Fruit fly (Drosophila melanogaster) whole organism, prepupa: ENCODE data around the gene CG14017.

Source experiments
- CG11294 ChIP-seq: fragments of 200-800 bp; sonication (Bioruptor generic); IDR thresholded peaks from 2 replicates; pipeline ENCODE4 v1.3.6; 2022; ENCODE audit warnings: missing biosample characterization, missing genetic modification characterization
- CG16779 ChIP-seq: fragments of 200-800 bp; sonication (Bioruptor generic); optimal IDR thresholded peaks from 3 replicates; lab custom pipeline; 2017; ENCODE audit warnings: missing biosample characterization, mild to moderate bottlenecking, missing genetic modification characterization
- CG6276 ChIP-seq: fragments of 200-800 bp; sonication (Bioruptor generic); optimal IDR thresholded peaks from 2 replicates; lab custom pipeline; 2017; ENCODE audit warnings: missing biosample characterization, mild to moderate bottlenecking, missing genetic modification characterization
- CG9139 ChIP-seq: fragments of 200-800 bp; sonication (Bioruptor generic); optimal IDR thresholded peaks from 3 replicates; lab custom pipeline; 2017; ENCODE audit warnings: missing biosample characterization, mild to moderate bottlenecking, missing genetic modification characterization
- Gug ChIP-seq: fragments of 200-800 bp; sonication (Bioruptor generic); IDR thresholded peaks from 2 replicates; pipeline ENCODE4 v1.3.6; 2022; ENCODE audit warnings: missing biosample characterization, missing genetic modification characterization
- Sox102F ChIP-seq: fragments of 200-800 bp; sonication (Bioruptor generic); optimal IDR thresholded peaks from 2 replicates; lab custom pipeline; 2016; ENCODE audit warnings: missing biosample characterization, mild to moderate bottlenecking, missing genetic modification characterization
- acj6 ChIP-seq: fragments of 200-800 bp; sonication (Bioruptor generic); optimal IDR thresholded peaks from 3 replicates; lab custom pipeline; 2016; ENCODE audit warnings: missing biosample characterization, missing genetic modification characterization
- fd59A ChIP-seq: fragments of 200-800 bp; sonication (Bioruptor generic); optimal IDR thresholded peaks from 2 replicates; lab custom pipeline; 2017; ENCODE audit warnings: missing biosample characterization, mild to moderate bottlenecking, missing genetic modification characterization, missing genetic modification reagents

DNA sequence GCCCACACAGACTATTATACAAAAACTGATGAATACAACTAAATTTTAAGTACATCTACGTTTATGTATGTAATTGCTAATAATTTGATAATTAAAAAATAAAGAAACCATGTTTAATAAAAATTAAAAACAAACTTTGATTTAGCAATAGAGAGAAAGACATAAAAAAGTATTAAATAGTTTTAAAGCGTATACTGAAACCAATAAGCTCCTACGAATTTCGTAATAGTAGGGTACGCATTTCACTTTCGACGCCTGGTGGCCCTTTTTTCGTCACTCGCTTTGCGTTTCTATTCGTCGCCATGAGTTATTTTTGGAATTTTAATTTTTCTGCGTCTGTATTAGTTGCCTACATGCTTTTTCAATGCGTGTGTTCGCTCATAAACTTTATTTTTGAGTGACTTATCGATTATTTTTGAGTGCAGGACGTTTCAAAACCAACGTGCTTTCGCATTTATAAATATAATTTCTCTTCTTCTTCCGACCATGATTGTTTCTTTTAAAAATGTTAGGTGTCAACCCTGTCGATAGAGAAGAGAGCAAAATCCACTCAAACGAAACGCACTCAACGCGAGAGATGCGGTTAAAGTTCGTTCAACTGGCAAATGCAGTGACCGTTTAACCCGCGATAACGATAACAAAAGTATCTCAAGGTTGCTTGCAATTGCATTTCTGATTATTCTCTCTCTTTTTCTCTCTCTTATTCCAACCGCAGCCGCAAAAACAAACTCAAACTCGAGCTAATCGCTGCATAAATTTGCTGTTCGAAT is 7.0 kb upstream of the CG14017 start, which contains the start of gene Oscillin:
- peak; percentile 6 for TF ChIP-seq fd59A (GFP tag; lab: Kevin White, UChicago)
- peak; percentile 36 for TF ChIP-seq Sox102F
- peak; percentile 79 for TF ChIP-seq acj6 (GFP tag; lab: Kevin White, UChicago)
- TF ChIP-seq CG9139 (GFP tag; lab: Kevin White, UChicago) = no peak
- peak; percentile 55 for TF ChIP-seq CG6276 (GFP tag; lab: Kevin White, UChicago)
- TF ChIP-seq CG11294 (GFP tag; lab: Robert Waterston, UW) = peak; percentile 30
- TF ChIP-seq Gug (GFP tag; lab: Robert Waterston, UW) = peak; percentile 63
- TF ChIP-seq CG16779 = peak; percentile 22
